Fruit fly (Drosophila melanogaster): Measurements from ENCODE around the gene caz.

Gene caz

dm6 chrX:16286083-16286666 lies 2.4 kb upstream of the caz start, which contains the start of gene UQCR-14:
UQCR-14 (plus strand) TSS chrX:16286288.
- TF ChIP-seq noc (tag; optimal IDR thresholded peaks at IDR 0.05) = peak; percentile 19

dm6 chrX:16288999-16289398 lies 389 bp downstream of the caz start:
- no peak for TF ChIP-seq noc (tag; optimal IDR thresholded peaks at IDR 0.05)

- no peak for TF ChIP-seq noc (tag; optimal IDR thresholded peaks at IDR 0.05)
Observed at dm6 chrX:16292646-16293045, 4.0 kb downstream of the caz start.

dm6 chrX:16296423-16297292 lies 8.0 kb downstream of the caz start, which contains the start of gene CG3632:
CG3632 (plus strand) TSS chrX:16296671.
- no peak for TF ChIP-seq noc (tag; optimal IDR thresholded peaks at IDR 0.05)

- TF ChIP-seq noc (tag; optimal IDR thresholded peaks at IDR 0.05) = no peak
Observed at dm6 chrX:16297618-16298017, 9.0 kb downstream of the caz start, which contains the start of gene ERp44. ERp44 (minus strand) TSS chrX:16297718.

dm6 chrX:16303636-16304035 lies 15.0 kb downstream of the caz start, which contains the start of gene CG3679:
CG3679 (plus strand) TSS chrX:16303870.
- no peak for TF ChIP-seq noc (tag; optimal IDR thresholded peaks at IDR 0.05)

- no peak for TF ChIP-seq noc (tag; optimal IDR thresholded peaks at IDR 0.05)
Observed at dm6 chrX:16308310-16308918, 19.8 kb downstream of the caz start, which contains the start of gene Had1. Had1 (minus strand) TSS chrX:16308667.

DNA sequence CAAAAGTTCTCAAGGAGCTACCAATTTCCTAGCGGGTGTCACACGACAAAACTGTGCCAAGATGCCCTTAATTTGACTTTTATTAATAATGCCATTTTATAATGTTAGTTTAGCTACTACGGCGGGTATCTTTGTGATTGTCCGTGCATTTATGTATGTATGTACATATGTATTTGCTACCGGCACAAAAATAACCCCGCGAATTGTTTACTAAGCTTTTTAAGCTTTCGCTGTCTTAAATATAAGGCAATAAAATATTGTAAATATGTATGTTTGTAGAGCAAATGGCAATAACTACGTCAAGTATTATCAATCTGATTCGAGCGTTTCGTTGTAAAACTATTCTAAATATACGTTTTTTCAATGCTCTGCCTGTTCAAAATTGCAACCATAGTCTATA lies 20.3 kb downstream of the caz start:
- no peak for TF ChIP-seq noc (tag; optimal IDR thresholded peaks at IDR 0.05)

dm6 chrX:16309764-16310163 lies 21.2 kb downstream of the caz start:
- TF ChIP-seq noc (tag; optimal IDR thresholded peaks at IDR 0.05) = no peak

- TF ChIP-seq noc (tag; optimal IDR thresholded peaks at IDR 0.05) = no peak
Observed at dm6 chrX:16313078-16313875, 24.7 kb downstream of the caz start, which contains the start of the genes CG9915 and SWIP. CG9915 (minus strand) TSS chrX:16313138. SWIP (plus strand) TSS chrX:16313709.

- peak; percentile 8 for TF ChIP-seq noc (tag; optimal IDR thresholded peaks at IDR 0.05)
Observed at dm6 chrX:16318858-16319557, 30.4 kb downstream of the caz start.

DNA sequence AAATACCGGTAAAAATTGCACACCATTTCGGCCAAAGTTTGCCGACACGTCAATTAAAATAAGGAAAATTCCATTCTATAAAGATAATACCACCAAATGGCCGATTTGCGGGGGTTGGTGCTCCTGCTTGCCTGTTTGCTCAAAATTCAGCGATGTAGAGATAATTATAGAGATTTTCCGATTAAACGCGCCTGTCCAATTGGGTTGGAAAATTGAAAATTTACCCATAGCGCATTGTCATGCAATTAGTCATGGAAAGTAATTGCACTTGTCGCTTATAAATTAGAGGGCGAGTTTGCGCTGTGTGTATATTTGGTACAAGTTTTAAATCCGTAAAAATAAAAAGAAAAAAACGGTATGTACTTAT lies 30.9 kb downstream of the caz start:
- no peak for TF ChIP-seq noc (tag; optimal IDR thresholded peaks at IDR 0.05)

DNA sequence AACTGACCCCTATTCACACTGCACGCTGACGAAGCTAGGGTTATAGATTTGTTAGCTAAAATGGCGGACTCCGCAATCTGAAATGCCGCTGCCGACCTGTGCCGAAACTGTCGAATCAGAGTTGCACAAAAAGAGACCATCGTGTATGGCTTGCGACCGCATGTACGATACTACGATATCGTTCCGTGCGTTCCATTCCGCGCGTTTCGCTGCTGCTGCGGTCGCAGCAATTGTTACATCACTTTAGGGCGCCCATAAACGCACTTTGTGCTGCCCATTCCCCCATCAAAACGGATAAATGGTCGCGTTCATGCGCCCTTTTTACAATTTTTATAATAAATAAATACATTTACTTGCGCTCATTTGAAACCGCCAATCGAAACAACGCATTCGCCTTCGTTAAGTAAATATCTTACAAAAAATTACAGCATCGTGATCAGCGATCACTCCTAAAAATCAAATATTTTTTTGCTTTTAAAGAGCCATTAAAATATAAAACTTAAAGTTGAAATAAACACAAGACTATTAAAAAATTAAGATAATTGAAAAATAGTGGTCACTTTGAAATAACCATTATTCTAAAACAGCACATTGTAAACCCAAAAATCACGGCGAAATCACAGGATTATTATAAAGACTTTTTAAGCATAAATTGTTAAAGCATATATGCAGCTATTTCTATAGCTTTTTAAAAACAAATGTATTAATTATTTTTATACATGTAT lies 31.7 kb downstream of the caz start, which contains the start of gene Cyp1:
Gene Cyp1 (minus strand): TSS at position 174 of the 725 bp plus-strand sequence.
- TF ChIP-seq noc (tag; optimal IDR thresholded peaks at IDR 0.05) = no peak

- TF ChIP-seq noc (tag; optimal IDR thresholded peaks at IDR 0.05) = no peak
Observed at dm6 chrX:16321037-16321436, 32.4 kb downstream of the caz start.
